Worm (Caenorhabditis elegans): ENCODE data around the gene pgap-2.

Gene pgap-2

DNA sequence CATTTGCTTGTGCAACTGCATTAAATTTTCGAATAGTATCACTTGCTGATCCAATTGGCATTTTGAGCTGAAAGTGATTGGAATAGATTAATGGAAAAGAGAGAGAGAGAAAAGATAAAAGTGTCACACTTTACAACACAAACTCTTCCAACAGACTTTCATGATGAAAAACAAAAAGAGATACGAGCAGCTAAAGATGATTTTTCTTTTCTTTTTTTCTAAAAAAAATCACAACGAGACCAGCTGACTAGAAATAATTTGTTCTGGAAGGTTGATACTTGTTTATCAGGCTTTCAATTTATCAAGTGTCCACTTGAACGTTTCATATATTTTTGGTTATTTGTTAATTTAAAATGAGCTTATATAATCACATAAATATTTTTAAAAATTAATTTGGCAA, 18.2 kb upstream of the pgap-2 start:
- TF ChIP-seq nhr-129 (tag; optimal IDR thresholded peaks at IDR 0.05) (peak; percentile 51), ztf-11 (tag; optimal IDR thresholded peaks at IDR 0.05) (no peak), F13H6.1 (tag; optimal IDR thresholded peaks at IDR 0.05) (peak; percentile 39), lsy-2 (tag; optimal IDR thresholded peaks at IDR 0.05) (peak in 1 of 2 experiments; percentile 56), C34F6.9 (tag; optimal IDR thresholded peaks at IDR 0.05) (peak; percentile 46)

DNA sequence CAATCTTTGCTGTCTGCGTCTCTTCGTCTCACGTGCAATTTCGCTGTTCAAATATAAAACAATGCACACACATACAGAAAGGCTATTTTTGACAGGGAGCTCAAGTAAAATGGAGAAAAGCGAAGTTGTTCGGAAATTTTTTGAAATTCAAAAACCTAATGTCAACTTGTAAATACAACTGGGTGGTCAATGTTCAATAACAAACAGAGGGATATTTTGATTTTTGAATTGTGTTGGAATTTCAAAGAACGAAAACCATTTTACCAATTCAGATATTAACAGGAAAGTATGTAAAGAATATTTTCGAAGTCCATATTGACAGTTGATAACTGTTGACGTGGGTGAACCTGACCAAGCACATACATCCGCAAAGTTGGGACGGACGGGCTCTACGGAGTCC, 17.0 kb upstream of the pgap-2 start, which contains the start of gene tag-243:
TSS of gene tag-243 (minus strand) at position 101 of the 400 bp plus-strand sequence.
- TF ChIP-seq nhr-12 (tag; optimal IDR thresholded peaks at IDR 0.05) = no peak
- no peak for TF ChIP-seq zag-1 (tag; optimal IDR thresholded peaks at IDR 0.05)
- no peak for TF ChIP-seq nhr-21 (tag; optimal IDR thresholded peaks at IDR 0.05)
- no peak for TF ChIP-seq nhr-237 (tag; optimal IDR thresholded peaks at IDR 0.05)
- TF ChIP-seq mbf-1 (tag; optimal IDR thresholded peaks at IDR 0.05) = no peak
- no peak for TF ChIP-seq R02D3.7 (tag; optimal IDR thresholded peaks at IDR 0.05)
- TF ChIP-seq nhr-6 (tag; optimal IDR thresholded peaks at IDR 0.05) = no peak
- no peak for TF ChIP-seq ZK546.5 (tag; optimal IDR thresholded peaks at IDR 0.05)
- TF ChIP-seq elt-3 (tag; optimal IDR thresholded peaks at IDR 0.05) = no peak
- TF ChIP-seq nhr-10 (tag; optimal IDR thresholded peaks at IDR 0.05) = no peak
- no peak for TF ChIP-seq unc-62 (GFP tag; optimal IDR thresholded peaks at IDR 0.05)
- no peak for TF ChIP-seq ztf-1 (GFP tag; conservative IDR thresholded peaks at IDR 0.05)
- no peak for TF ChIP-seq peb-1 (tag; optimal IDR thresholded peaks at IDR 0.05)
- no peak for TF ChIP-seq C34F6.9 (tag; optimal IDR thresholded peaks at IDR 0.05)
- TF ChIP-seq nhr-25 (tag; optimal IDR thresholded peaks at IDR 0.05) = no peak
- TF ChIP-seq blmp-1 (tag; optimal IDR thresholded peaks at IDR 0.05; ENCODE audit: insufficient read depth) = no peak
- TF ChIP-seq nhr-129 (tag; optimal IDR thresholded peaks at IDR 0.05) = no peak
- no peak for TF ChIP-seq nhr-77 (tag; optimal IDR thresholded peaks at IDR 0.05)
- TF ChIP-seq mdl-1 (tag; optimal IDR thresholded peaks at IDR 0.05) = no peak
- TF ChIP-seq lin-39 (tag; optimal IDR thresholded peaks at IDR 0.05) = no peak

- TF ChIP-seq lin-13 (GFP tag; optimal IDR thresholded peaks at IDR 0.05) (no peak), fos-1 (tag; optimal IDR thresholded peaks at IDR 0.05) (peak; percentile 10), nhr-12 (tag; optimal IDR thresholded peaks at IDR 0.05) (no peak), R02D3.7 (tag; optimal IDR thresholded peaks at IDR 0.05) (no peak), nhr-11 (tag; optimal IDR thresholded peaks at IDR 0.05) (no peak), mab-5 (tag; optimal IDR thresholded peaks at IDR 0.05) (no peak), blmp-1 (tag; optimal IDR thresholded peaks at IDR 0.05; ENCODE audit: insufficient read depth) (no peak)
These were observed 16.3 kb upstream of the pgap-2 start, which contains the start of gene ppat-1 for ce11 chrIII:4688965-4689364. ppat-1 (plus strand) TSS chrIII:4689280.

- TF ChIP-seq nhr-25 (tag; optimal IDR thresholded peaks at IDR 0.05) (no peak), aly-2 (tag; optimal IDR thresholded peaks at IDR 0.05) (no peak), unc-55 (GFP tag; optimal IDR thresholded peaks at IDR 0.05) (no peak), lin-39 (tag; optimal IDR thresholded peaks at IDR 0.05) (no peak), lin-11 (tag; optimal IDR thresholded peaks at IDR 0.05) (peak; percentile 48), mbf-1 (tag; optimal IDR thresholded peaks at IDR 0.05) (no peak), ztf-4 (tag; optimal IDR thresholded peaks at IDR 0.05) (peak; percentile 74), nhr-77 (tag; optimal IDR thresholded peaks at IDR 0.05) (no peak), nhr-10 (tag; optimal IDR thresholded peaks at IDR 0.05) (no peak), egl-27 (tag; optimal IDR thresholded peaks at IDR 0.05) (peak; percentile 77), mdl-1 (tag; optimal IDR thresholded peaks at IDR 0.05) (peak in 1 of 2 experiments; percentile 70), crh-2 (tag; optimal IDR thresholded peaks at IDR 0.05) (peak; percentile 90), lin-13 (GFP tag; optimal IDR thresholded peaks at IDR 0.05) (peak; percentile 70), nhr-237 (tag; optimal IDR thresholded peaks at IDR 0.05) (no peak), nhr-129 (tag; optimal IDR thresholded peaks at IDR 0.05) (peak; percentile 96), unc-39 (tag; optimal IDR thresholded peaks at IDR 0.05) (no peak), blmp-1 (tag; optimal IDR thresholded peaks at IDR 0.05; ENCODE audit: insufficient read depth) (no peak), unc-62 (GFP tag; optimal IDR thresholded peaks at IDR 0.05) (no peak), mab-5 (tag; optimal IDR thresholded peaks at IDR 0.05) (no peak), ZK546.5 (tag; optimal IDR thresholded peaks at IDR 0.05) (no peak), ceh-82 (tag; optimal IDR thresholded peaks at IDR 0.05) (no peak), peb-1 (tag; optimal IDR thresholded peaks at IDR 0.05) (no peak), fos-1 (tag; optimal IDR thresholded peaks at IDR 0.05) (peak; percentile 89), nhr-23 (tag; optimal IDR thresholded peaks at IDR 0.05) (no peak), elt-1 (tag; optimal IDR thresholded peaks at IDR 0.05) (no peak), sem-4 (tag; optimal IDR thresholded peaks at IDR 0.05) (peak; percentile 50), Y55F3AM.14 (GFP tag; optimal IDR thresholded peaks at IDR 0.05) (peak; percentile 78), nhr-6 (tag; optimal IDR thresholded peaks at IDR 0.05) (peak; percentile 48), nhr-11 (tag; optimal IDR thresholded peaks at IDR 0.05) (peak; percentile 32), C34F6.9 (tag; optimal IDR thresholded peaks at IDR 0.05) (peak; percentile 68), sma-9 (GFP tag; optimal IDR thresholded peaks at IDR 0.05) (peak; percentile 85), sma-9 (tag; optimal IDR thresholded peaks at IDR 0.05) (no peak), F13H6.1 (tag; optimal IDR thresholded peaks at IDR 0.05) (peak; percentile 66), lsy-2 (tag; optimal IDR thresholded peaks at IDR 0.05) (peak; percentile 54 to 79), nhr-21 (tag; optimal IDR thresholded peaks at IDR 0.05) (peak; percentile 76), dmd-4 (tag; optimal IDR thresholded peaks at IDR 0.05) (no peak), ama-1 (optimal IDR thresholded peaks at IDR 0.05) (no peak), snpc-4 (tag; optimal IDR thresholded peaks at IDR 0.05) (no peak), gmeb-1 (tag; optimal IDR thresholded peaks at IDR 0.05) (peak; percentile 74), nhr-12 (tag; optimal IDR thresholded peaks at IDR 0.05) (no peak)
These were observed 15.7 kb upstream of the pgap-2 start for ce11 chrIII:4689595-4689994.
